Worm (Caenorhabditis elegans) whole organism, late embryonic: ENCODE data around the gene grdn-1.

Experiments
- C08G9.2 ChIP-seq: sonication (generic microtip); optimal IDR thresholded peaks from 2 replicates; lab custom pipeline; 2016; ENCODE audit warnings: mild to moderate bottlenecking, missing genetic modification characterization, moderate library complexity, missing compliant biosample characterization
- F13H6.1 ChIP-seq: sonication (generic microtip); optimal IDR thresholded peaks from 2 replicates; lab custom pipeline; 2016; ENCODE audit warnings: missing genetic modification characterization, missing compliant biosample characterization
- K02D7.2 ChIP-seq: sonication (generic microtip); optimal IDR thresholded peaks from 2 replicates; lab custom pipeline; 2017; ENCODE audit warnings: mild to moderate bottlenecking, missing genetic modification characterization, missing compliant biosample characterization
- K09A11.1 ChIP-seq: sonication (generic microtip); optimal IDR thresholded peaks from 2 replicates; lab custom pipeline; 2017; ENCODE audit warnings: antibody characterized with exemption, mild to moderate bottlenecking, missing genetic modification characterization, missing compliant biosample characterization; ENCODE audit not compliant: insufficient read depth
- ahr-1 ChIP-seq: sonication (generic microtip); optimal IDR thresholded peaks from 2 replicates; lab custom pipeline; 2016; ENCODE audit warnings: missing genetic modification characterization, missing compliant biosample characterization
- ceh-14 ChIP-seq: sonication (generic microtip); optimal IDR thresholded peaks from 2 replicates; lab custom pipeline; 2016; ENCODE audit warnings: missing genotype, missing genetic modification characterization, missing compliant biosample characterization
- ceh-19 ChIP-seq: fragments of 200-800 bp; sonication (Bioruptor generic); optimal IDR thresholded peaks from 2 replicates; lab custom pipeline; 2018; ENCODE audit warnings: mild to moderate bottlenecking, missing genetic modification characterization, missing compliant biosample characterization
- ceh-2 ChIP-seq: sonication (generic microtip); optimal IDR thresholded peaks from 2 replicates; lab custom pipeline; 2016; ENCODE audit warnings: missing genotype, missing genetic modification characterization, missing compliant biosample characterization
- ceh-31 ChIP-seq: sonication (generic microtip); optimal IDR thresholded peaks from 2 replicates; lab custom pipeline; 2016; ENCODE audit warnings: missing genetic modification characterization, missing compliant biosample characterization
- ceh-45 ChIP-seq: fragments of 200-800 bp; sonication (Bioruptor generic); IDR thresholded peaks from 2 replicates; pipeline ENCODE4 v1.3.6; 2022; ENCODE audit warnings: missing genetic modification reagents, missing genetic modification characterization, missing compliant biosample characterization
- dmd-4 ChIP-seq: sonication (generic microtip); optimal IDR thresholded peaks from 2 replicates; lab custom pipeline; 2016; ENCODE audit warnings: borderline replicate concordance, missing genetic modification characterization, missing compliant biosample characterization
- dve-1 ChIP-seq: sonication (generic microtip); optimal IDR thresholded peaks from 2 replicates; lab custom pipeline; 2017; ENCODE audit warnings: antibody characterized with exemption, mild to moderate bottlenecking, missing genetic modification characterization, missing compliant biosample characterization
- elt-4 ChIP-seq: sonication (generic microtip); optimal IDR thresholded peaks from 2 replicates; lab custom pipeline; 2016; ENCODE audit warnings: missing genetic modification characterization, missing compliant biosample characterization
- ets-4 ChIP-seq: sonication (generic microtip); optimal IDR thresholded peaks from 2 replicates; lab custom pipeline; 2016; ENCODE audit warnings: missing genetic modification characterization, missing compliant biosample characterization
- fax-1 ChIP-seq: sonication (generic microtip); optimal IDR thresholded peaks from 2 replicates; lab custom pipeline; 2016; ENCODE audit warnings: missing genotype, missing genetic modification characterization, missing compliant biosample characterization
- fkh-10 ChIP-seq: fragments of 150-350 bp; optimal IDR thresholded peaks from 2 replicates; lab custom pipeline; 2014; ENCODE audit warnings: missing biosample characterization, missing genetic modification reagents, missing genetic modification characterization
- fkh-6 ChIP-seq: sonication (generic microtip); optimal IDR thresholded peaks from 2 replicates; lab custom pipeline; 2016; ENCODE audit warnings: missing genetic modification characterization, missing compliant biosample characterization
- hlh-15 ChIP-seq: sonication (generic microtip); optimal IDR thresholded peaks from 2 replicates; lab custom pipeline; 2016; ENCODE audit warnings: missing genetic modification characterization, missing compliant biosample characterization
- hlh-6 ChIP-seq: sonication (generic microtip); optimal IDR thresholded peaks from 2 replicates; lab custom pipeline; 2016; ENCODE audit warnings: missing genotype, missing genetic modification characterization, missing compliant biosample characterization
- lim-6 ChIP-seq: sonication (generic microtip); optimal IDR thresholded peaks from 2 replicates; lab custom pipeline; 2016; ENCODE audit warnings: missing genetic modification characterization, missing compliant biosample characterization
- nhr-11 ChIP-seq: fragments of 150-350 bp; optimal IDR thresholded peaks from 2 replicates; lab custom pipeline; 2014; ENCODE audit warnings: missing biosample characterization, missing genetic modification characterization
- npax-4 ChIP-seq: sonication (generic microtip); optimal IDR thresholded peaks from 2 replicates; lab custom pipeline; 2016; ENCODE audit warnings: missing genetic modification characterization, missing compliant biosample characterization
- pha-2 ChIP-seq: sonication (generic microtip); optimal IDR thresholded peaks from 2 replicates; lab custom pipeline; 2017; ENCODE audit warnings: mild to moderate bottlenecking, missing genetic modification characterization, missing compliant biosample characterization
- pqm-1 ChIP-seq: sonication (generic microtip); optimal IDR thresholded peaks from 2 replicates; lab custom pipeline; 2016; ENCODE audit warnings: missing genetic modification characterization, missing compliant biosample characterization
- rnt-1 ChIP-seq: sonication (generic microtip); optimal IDR thresholded peaks from 2 replicates; lab custom pipeline; 2016; ENCODE audit warnings: missing genetic modification characterization, missing compliant biosample characterization
- sox-2 ChIP-seq: fragments of 200-800 bp; sonication (Bioruptor generic); IDR thresholded peaks from 2 replicates; pipeline ENCODE4 v1.3.6; 2022; ENCODE audit warnings: missing genetic modification reagents, missing genetic modification characterization, missing compliant biosample characterization
- tbx-2 ChIP-seq: sonication (generic microtip); optimal IDR thresholded peaks from 2 replicates; lab custom pipeline; 2016; ENCODE audit warnings: missing genetic modification characterization, missing compliant biosample characterization
- tbx-7 ChIP-seq: sonication (generic microtip); optimal IDR thresholded peaks from 2 replicates; lab custom pipeline; 2016; ENCODE audit warnings: missing genotype, missing genetic modification characterization, missing compliant biosample characterization
- ttx-3 ChIP-seq: sonication (generic microtip); optimal IDR thresholded peaks from 2 replicates; lab custom pipeline; 2016; ENCODE audit warnings: missing genetic modification reagents, missing genetic modification characterization, missing compliant biosample characterization
- unc-3 ChIP-seq, 2 experiments: fragments of 200-800 bp in 1 of 2; sonication (Bioruptor generic) in 1 of 2; sonication (generic microtip) in 1 of 2; conservative IDR thresholded peaks in 1 of 2; optimal IDR thresholded peaks in 1 of 2; 2 replicates each; pipeline versions ENCODE4 v1.3.6 to Lab custom; 2016 to 2022; ENCODE audit warnings: missing compliant biosample characterization in 2 of 2, missing genetic modification characterization in 2 of 2, missing genetic modification reagents in 1 of 2
- unc-55 ChIP-seq: sonication (generic microtip); optimal IDR thresholded peaks from 2 replicates; lab custom pipeline; 2017; ENCODE audit warnings: missing biosample characterization, missing genetic modification reagents, missing genetic modification characterization
- unc-86 ChIP-seq: sonication (generic microtip); optimal IDR thresholded peaks from 2 replicates; lab custom pipeline; 2016; ENCODE audit warnings: missing genetic modification characterization, missing compliant biosample characterization
- zip-5 ChIP-seq: sonication (generic microtip); optimal IDR thresholded peaks from 2 replicates; lab custom pipeline; 2016; ENCODE audit warnings: missing genetic modification characterization, missing compliant biosample characterization

Gene grdn-1

DNA sequence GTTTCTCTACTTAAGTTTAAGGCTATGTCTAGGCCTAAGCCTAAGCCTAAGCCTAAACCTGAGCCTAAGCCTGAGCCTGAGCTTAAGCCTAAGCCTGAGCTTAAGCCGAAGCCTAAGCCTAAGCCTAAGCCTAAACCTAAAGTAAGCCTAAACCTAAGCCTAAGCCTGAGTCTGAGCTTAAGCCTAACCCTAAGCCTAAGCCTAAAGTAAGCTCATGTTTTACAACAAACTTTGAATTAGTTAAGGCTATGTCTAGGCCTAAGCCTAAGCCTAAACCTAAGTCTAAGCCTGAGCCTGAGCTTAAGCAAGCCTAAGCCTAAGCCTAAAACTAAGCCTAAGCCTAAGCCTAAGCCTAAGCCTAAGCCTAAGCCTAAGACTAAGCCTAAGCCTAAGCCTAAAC lies 26.9 kb upstream of the grdn-1 start:
- TF ChIP-seq ceh-2 (tag; lab: Kevin White, UChicago), result no peak
- TF ChIP-seq hlh-6 (tag; lab: Kevin White, UChicago), result no peak
- no peak for TF ChIP-seq lim-6 (tag; lab: Kevin White, UChicago)
- TF ChIP-seq rnt-1 (tag; lab: Kevin White, UChicago), result no peak
- TF ChIP-seq dve-1 (tag; lab: Kevin White, UChicago), result peak; percentile 91
- TF ChIP-seq unc-55, result no peak

ce11 chrV:18566352-18566751 lies 26.2 kb upstream of the grdn-1 start:
- TF ChIP-seq dve-1 (tag; lab: Kevin White, UChicago), result peak; percentile 77

- TF ChIP-seq ets-4 (no peak), fkh-10 (GFP tag; lab: Kevin White, UChicago) (no peak), ceh-14 (tag; lab: Kevin White, UChicago) (no peak), K09A11.1 (tag; lab: Kevin White, UChicago) (no peak), ceh-2 (tag; lab: Kevin White, UChicago) (no peak), unc-55 (no peak), sox-2 (GFP tag; lab: Robert Waterston, UW) (no peak), pha-2 (tag; lab: Kevin White, UChicago) (no peak), tbx-2 (tag; lab: Kevin White, UChicago) (no peak)
Measured at ce11 chrV:18569445-18569844, 23.1 kb upstream of the grdn-1 start.

DNA sequence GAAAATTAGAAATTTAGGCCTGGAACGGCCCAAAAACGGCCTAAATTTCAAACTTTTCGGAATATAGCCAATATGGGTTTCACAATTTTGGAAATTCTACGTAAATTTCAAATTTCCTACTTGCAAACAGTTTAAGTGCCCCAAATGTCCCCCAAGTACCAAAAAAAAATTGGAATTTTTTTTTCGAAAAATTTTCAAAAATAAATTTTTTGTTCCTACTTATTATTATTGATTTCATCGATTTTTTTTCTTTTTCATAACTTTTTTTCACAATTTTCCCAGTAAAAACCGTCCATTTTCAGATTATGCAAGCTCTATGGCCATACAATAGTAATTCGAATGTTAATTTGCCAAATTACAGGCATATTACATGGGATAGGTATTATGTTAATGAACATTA lies 21.0 kb upstream of the grdn-1 start, which contains the start of gene Y51A2D.21:
Y51A2D.21 (plus strand) TSS at position 301 of the 400 bp plus-strand sequence.
- TF ChIP-seq pqm-1 (no peak), unc-55 (no peak), K09A11.1 (tag; lab: Kevin White, UChicago) (no peak), elt-4 (no peak), ceh-45 (GFP tag; lab: Robert Waterston, UW) (no peak), fkh-6 (no peak), lim-6 (tag; lab: Kevin White, UChicago) (no peak), K02D7.2 (tag; lab: Kevin White, UChicago) (no peak), pha-2 (tag; lab: Kevin White, UChicago) (no peak), ceh-14 (tag; lab: Kevin White, UChicago) (no peak), npax-4 (tag; lab: Kevin White, UChicago) (no peak), tbx-7 (tag; lab: Kevin White, UChicago) (no peak), F13H6.1 (tag; lab: Kevin White, UChicago) (no peak)

- TF ChIP-seq dmd-4 (tag; lab: Kevin White, UChicago), result no peak
- TF ChIP-seq ttx-3 (tag; lab: Kevin White, UChicago), result no peak
- TF ChIP-seq ceh-14 (tag; lab: Kevin White, UChicago), result no peak
- no peak for TF ChIP-seq unc-3 (GFP tag; conservative IDR thresholded peaks at IDR 0.05; lab: Robert Waterston, UW)
- TF ChIP-seq unc-3 (tag; optimal IDR thresholded peaks at IDR 0.05; lab: Kevin White, UChicago), result no peak
- TF ChIP-seq ceh-31, result no peak
- TF ChIP-seq unc-86 (tag; lab: Kevin White, UChicago), result no peak
- TF ChIP-seq sox-2 (GFP tag; lab: Robert Waterston, UW), result no peak
- TF ChIP-seq ets-4, result no peak
- TF ChIP-seq nhr-11 (tag; lab: Kevin White, UChicago), result no peak
- no peak for TF ChIP-seq fax-1
- no peak for TF ChIP-seq C08G9.2
- TF ChIP-seq zip-5 (tag; lab: Kevin White, UChicago), result no peak
- no peak for TF ChIP-seq ahr-1 (tag; lab: Kevin White, UChicago)
- TF ChIP-seq hlh-15 (tag; lab: Kevin White, UChicago), result no peak
- no peak for TF ChIP-seq ceh-19 (GFP tag; lab: Kevin White, UChicago)
- no peak for TF ChIP-seq pqm-1
- no peak for TF ChIP-seq K09A11.1 (tag; lab: Kevin White, UChicago)
- TF ChIP-seq rnt-1 (tag; lab: Kevin White, UChicago), result no peak
Measured at ce11 chrV:18573199-18573598, 19.3 kb upstream of the grdn-1 start.
